Fruit fly (Drosophila melanogaster) whole organism, larva: Measurements from ENCODE around the gene HemK2.

Experiments used
- noc ChIP-seq: fragments of 200-800 bp; sonication (Bioruptor generic); optimal IDR thresholded peaks from 3 replicates; lab custom pipeline; 2019; ENCODE audit warnings: missing biosample characterization, mild to moderate bottlenecking, missing genetic modification characterization, moderate library complexity

HemK2 gene

DNA sequence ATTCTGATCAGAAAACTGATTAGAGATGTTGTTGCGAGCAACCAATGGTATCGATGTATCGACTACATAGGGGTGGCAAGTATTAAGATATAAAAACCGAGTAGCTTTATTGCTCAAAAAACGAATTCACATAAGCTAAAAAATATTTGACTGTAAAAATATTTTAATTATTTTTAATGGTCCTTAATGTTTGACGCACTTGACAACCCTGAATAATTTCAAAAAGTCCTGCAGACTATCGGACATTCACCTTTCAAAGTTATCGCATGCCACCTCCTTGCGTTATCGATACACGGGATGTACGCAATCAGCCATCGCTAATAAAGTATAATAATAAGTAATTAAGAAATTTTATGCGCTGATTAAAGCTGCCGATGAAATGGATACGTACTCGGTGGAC lies at the start of gene HemK2, which contains the start of the genes Snapin and Tnpo-SR:
TSS of gene HemK2 (minus strand) at position 24 of the 400 bp plus-strand sequence.
TSS of gene Snapin (minus strand) at position 24 of the 400 bp plus-strand sequence.
TSS of gene Tnpo-SR (plus strand) at position 271 of the 400 bp plus-strand sequence.
- peak; percentile 91 for TF ChIP-seq noc (tag; lab: Kevin White, UChicago)

DNA sequence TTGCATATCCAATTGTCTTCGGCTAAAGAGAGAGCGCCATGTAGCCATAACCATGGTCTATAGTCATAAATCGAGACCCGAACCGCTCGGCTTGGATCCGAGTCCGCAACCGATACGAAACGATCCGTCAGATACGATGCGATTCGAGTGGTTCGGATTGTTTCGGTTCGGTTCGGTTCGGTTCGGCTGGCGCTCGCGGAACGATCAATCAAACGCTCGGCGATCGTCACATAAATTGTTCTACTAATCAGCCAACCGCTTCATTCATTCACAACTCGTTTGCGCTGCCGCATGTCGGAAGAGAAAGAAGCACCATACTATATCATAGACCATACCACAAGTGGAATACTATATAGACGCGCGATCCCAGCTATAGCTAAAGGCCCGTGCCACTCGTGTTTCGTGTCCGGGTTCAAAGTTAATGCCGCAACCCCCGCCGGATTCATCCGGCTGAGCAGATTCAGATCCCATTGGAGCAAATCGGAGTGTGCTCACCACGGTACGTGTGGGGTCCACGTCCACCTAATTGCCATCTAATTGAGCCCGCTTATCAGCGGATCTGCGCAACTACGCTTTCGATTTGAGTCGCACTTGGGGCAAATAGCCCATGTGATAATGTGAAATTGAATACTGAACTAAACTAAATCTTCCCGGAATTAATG lies 48.7 kb upstream of the HemK2 start:
- TF ChIP-seq noc (tag; lab: Kevin White, UChicago) = peak; percentile 49

DNA sequence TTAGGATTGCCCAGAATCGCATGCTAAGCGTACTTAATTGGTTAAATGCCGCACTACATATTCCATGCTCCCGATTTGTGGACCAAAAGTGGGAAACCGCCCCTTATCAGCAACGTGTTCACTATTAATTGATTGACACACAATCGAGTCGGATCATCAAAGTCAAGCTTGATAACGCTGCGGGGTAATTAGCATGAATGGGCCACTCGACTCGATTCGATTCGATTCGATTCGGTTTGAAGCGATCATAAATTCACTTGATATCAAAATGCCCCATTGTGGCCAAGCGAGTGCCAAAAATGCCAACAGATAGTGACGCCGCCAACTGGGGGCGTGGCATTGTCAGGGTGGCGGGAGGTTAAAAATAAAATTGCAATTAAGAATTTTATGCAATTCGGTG lies 48.1 kb upstream of the HemK2 start:
- TF ChIP-seq noc (tag; lab: Kevin White, UChicago) = no peak

DNA sequence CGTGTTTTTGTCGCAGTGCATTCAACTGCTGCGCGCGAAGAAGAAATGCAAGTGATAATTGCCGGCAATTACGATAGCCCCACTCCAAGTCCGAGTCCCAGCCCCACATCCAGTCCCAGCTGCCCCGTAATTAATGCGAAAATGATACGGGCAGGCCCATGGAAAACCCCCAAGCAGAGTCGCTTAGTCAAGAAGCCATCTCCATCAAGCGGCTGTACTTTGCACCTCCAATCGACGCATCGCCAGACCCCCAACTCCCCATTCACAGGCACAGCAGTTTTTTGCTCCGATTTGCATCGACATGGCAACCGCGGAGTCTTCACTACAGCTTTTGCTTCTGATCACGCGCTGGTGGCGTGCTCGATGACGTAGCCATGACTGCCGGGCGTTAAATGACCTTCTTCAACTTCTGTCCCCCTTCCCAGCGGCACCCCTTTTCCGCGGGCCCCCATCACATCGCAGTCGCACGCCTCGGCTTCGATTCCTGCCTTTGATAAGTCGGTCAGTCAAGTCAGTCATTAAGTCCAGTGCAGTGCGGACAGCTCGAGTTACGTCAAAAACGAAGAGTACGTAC lies 46.8 kb upstream of the HemK2 start:
- TF ChIP-seq noc (tag; lab: Kevin White, UChicago) = no peak

DNA sequence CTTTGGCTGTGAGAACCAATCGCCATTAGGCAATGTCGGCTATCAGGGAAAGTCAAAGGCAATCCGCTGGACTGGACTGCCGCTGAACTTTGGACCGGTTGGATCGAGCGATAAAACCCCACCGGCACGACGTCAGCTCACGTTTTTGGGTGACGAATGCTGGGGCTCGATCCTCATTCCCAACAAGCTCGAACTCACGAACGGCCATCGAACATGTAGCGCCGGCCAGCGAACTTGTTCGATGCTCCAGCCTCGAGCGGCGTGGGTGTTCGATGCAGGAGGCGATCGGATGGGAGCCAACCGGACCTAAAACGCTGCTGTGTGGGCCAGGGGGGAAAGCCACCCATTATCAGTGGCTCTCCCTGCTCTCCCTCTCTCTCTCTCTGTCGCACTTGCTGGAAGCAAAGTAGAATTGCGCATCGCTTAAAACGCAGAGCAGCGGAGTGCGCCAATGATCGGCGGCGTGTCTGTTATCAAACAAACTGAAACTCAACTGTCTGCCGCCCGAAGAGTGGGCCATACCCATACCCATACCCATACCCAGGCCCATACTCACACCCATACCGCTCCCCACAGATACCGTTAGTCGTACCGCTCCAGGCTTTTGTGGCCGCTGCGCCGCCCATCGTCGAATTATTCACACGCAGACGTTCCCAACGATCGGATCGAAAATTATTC lies 45.3 kb upstream of the HemK2 start, which contains the start of gene daw:
TSS of gene daw (plus strand) at position 628 of the 678 bp plus-strand sequence.
- peak; percentile 5 for TF ChIP-seq noc (tag; lab: Kevin White, UChicago)

DNA sequence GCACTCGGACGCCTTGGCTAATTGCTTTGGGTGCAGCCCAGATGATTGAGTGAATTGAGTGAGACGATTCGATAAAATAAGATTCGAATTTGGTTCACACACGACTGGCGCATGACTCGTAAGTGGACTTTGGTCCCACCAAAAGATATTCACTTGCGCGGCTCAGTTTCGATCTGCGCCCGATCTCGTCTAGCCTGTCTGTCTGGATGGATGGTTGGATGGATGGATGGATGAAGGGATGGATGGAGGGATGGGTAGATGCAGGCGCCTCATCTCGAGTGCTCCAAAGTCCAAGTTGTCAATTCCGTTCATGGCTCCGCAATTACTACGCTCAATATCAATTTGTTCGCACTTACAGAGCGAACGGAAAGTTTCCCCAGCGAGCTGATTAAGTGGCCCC lies 43.0 kb upstream of the HemK2 start:
- no peak for TF ChIP-seq noc (tag; lab: Kevin White, UChicago)

DNA sequence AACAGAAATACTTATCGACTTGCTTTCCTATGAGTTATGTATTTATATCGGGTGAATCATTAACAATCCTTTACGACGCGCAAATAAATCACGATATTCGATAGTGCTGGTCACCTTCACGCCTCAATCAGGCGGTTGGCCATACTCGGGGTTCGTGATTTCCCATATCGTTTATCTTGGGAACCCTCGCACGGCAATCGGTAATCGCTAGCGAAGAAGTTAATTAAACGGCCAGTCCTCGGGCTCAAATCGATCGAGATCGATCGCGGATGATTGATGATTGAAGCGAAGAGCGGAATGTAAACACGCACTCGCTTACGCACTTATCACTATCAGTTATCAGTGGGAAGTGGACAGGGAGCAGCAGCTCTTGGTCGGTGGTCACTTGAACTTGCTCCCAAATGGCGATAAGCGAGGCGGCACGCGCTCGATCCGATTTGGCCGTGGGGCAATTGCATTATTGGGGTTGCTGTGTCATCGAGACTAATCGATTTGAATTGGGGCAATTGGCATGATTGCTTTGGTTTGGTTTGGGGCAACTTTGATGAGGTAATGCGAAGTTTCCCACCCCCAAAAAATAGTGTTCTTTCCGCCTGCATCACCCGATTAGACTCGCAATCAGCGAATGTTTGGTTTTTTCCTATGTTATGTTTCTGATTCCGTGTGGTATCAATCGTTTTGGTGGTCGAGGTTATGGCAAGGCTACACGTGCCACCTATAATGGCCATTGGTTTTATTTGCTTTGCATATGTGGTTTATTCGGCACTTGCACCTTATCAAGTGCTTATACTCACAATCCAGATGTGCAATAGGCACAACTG lies 41.7 kb upstream of the HemK2 start:
- peak; percentile 35 for TF ChIP-seq noc (tag; lab: Kevin White, UChicago)

DNA sequence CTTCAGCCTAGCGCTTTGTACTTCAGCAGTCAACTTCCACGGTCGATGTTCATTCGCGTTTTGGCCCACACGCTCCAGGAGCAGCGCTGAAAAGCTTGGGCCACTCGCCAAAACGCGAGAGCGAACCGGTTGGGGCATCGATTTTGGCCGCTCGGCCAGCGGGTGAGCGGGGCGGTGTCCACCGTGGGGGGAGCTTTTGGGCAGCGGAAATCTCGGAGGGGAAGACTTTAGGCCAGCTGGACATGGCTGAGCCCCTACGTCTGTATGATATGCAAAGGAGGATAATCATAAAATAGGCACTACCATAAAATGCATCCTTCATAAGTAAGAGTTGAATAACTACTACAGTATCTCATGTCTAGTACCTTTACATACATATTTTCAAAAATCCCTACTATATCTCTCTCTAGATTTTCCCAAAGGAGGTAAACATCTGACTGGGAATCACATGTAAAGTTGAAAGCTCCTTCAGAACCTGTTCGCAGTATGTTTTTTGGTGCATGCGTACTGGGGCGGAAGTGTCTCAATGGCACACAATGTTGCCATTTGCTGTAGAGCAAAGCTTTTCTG lies 40.5 kb upstream of the HemK2 start, which contains the start of gene Syt1:
TSS of gene Syt1 (minus strand) at position 71 of the 570 bp plus-strand sequence.
- no peak for TF ChIP-seq noc (tag; lab: Kevin White, UChicago)

DNA sequence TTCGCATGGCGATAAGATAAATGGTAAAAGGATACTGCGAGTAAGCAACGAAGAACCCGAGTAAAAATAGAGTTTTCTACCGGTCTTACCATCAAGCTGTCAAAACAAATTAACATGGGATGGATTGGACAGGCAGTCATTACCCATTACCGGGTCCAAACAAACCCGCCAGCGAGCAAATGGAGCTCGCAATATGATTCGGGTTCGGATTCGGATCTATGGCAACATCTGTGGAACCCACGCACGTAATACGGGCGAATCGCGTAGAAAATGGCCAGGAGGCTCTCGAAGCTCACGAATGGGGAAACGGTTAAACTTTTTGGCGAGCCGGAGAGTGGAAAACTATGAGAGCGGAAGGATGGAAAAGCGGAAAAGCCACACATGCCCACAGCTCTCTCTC lies 37.7 kb upstream of the HemK2 start:
- TF ChIP-seq noc (tag; lab: Kevin White, UChicago) = no peak

DNA sequence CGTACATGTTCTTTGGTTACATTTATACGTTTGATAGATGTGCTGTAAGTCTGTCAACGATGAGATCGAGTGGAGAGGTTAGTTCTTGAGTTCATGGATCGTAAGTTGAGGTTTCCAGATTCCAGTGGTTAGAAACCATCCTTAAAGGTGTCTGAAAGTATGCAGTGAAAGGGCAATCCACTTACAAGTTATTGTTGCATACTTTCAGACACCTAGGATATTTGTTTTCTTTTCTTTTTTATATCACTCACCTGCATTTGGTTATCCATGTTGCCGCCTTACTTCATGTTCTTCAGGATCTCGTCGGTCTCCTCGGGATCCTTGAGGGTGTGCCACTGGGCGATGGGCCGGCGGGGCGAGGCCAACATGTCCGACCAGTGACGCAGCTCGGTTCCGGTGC lies 23.3 kb upstream of the HemK2 start:
- TF ChIP-seq noc (tag; lab: Kevin White, UChicago) = no peak

DNA sequence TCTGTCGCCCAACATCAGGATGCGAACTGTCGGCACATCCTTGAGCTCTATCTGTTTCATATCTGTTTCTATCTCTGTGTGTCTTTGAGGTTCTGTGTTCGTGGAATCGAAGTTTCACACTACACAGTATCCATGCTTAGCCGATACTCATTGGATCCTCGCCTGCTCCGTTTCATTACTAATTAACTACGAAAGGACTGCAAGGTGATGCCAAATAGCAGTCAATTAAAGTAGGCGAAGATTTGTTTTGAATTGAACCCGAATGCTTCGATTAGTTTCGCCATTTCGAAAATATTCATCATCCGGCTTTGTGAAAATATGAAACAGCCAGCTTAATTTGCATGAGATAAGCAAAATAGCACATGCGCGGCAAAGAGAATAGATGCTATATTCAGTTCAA lies 12.2 kb upstream of the HemK2 start, which contains the start of gene CG15399:
TSS of gene CG15399 (minus strand) at position 101 of the 400 bp plus-strand sequence.
- no peak for TF ChIP-seq noc (tag; lab: Kevin White, UChicago)

DNA sequence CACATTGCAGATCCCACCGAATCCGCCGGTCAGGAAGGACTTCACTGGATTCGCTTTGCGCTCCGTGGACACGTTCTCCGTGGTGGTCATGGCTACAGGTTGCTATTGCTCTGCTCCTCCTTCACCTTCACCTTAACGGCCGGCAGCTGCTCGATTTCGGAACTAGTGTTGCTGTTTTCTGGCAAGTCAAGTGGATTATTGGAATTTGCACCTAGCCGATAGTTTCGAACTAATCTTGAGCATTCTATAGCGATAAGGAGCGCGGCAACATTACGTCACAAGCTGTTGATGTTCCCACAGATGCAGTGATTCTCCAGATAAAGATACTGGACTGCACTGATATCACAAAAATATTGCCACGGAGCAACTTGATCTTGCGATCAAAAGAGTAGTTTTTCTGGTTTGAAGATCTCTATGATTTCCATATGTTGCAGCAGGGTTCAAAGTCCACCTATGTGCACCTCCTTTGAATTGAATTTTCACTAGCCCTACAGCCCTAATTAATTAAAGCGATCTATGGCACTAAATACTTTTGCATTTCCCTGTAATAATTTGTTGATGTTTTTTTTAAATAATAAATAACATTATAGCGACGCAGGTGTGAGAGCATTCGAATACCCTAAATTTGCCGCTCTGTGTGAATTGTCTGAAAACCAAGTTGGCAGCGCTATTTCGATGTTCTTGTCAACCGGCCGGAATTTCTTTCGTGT lies 10.2 kb upstream of the HemK2 start, which contains the start of the genes colt and HINT1:
TSS of gene colt (minus strand) at position 594 of the 710 bp plus-strand sequence.
TSS of gene HINT1 (plus strand) at position 660 of the 710 bp plus-strand sequence.
- peak; percentile 35 for TF ChIP-seq noc (tag; lab: Kevin White, UChicago)

DNA sequence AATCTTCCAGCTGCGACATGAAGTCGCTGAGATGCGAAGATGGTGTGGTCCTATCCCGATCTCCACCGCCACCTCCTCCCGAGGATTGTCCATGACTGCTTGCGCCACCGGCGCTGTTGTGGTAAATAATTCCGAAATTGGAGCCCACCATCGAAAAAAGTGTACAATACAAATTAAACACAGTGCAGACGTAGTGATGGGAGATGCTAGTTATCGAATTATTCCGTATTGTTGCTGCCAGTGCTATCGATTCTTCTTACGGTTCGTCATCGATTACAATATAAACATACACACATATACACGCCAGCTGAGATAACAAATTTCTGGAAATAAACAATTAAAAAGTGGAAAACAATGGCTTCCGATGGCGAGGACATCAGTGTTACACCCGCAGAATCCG lies 8.2 kb upstream of the HemK2 start, which contains the start of the genes Taf10b and Taf10:
TSS of gene Taf10b (minus strand) at position 219 of the 400 bp plus-strand sequence.
TSS of gene Taf10 (plus strand) at position 264 of the 400 bp plus-strand sequence.
- TF ChIP-seq noc (tag; lab: Kevin White, UChicago) = peak; percentile 22
